Fruit fly (Drosophila melanogaster) whole organism, embryonic: Measurements from ENCODE around the gene Klp10A.

Experiments used
- Aef1 ChIP-seq: fragments of 200-800 bp; sonication (Bioruptor generic); IDR thresholded peaks from 3 replicates; pipeline ENCODE4 v1.3.6; 2022; ENCODE audit warnings: missing biosample characterization, missing genetic modification characterization
- Atf3 ChIP-seq: fragments of 200-800 bp; sonication (Bioruptor generic); optimal IDR thresholded peaks from 3 replicates; lab custom pipeline; 2016; ENCODE audit warnings: missing biosample characterization, missing genetic modification characterization
- B-H1 ChIP-seq: fragments of 200-800 bp; sonication (Bioruptor generic); IDR thresholded peaks from 3 replicates; pipeline ENCODE4 v1.3.6; 2022; ENCODE audit warnings: missing biosample characterization, missing genetic modification characterization
- Bdp1 ChIP-seq: fragments of 200-800 bp; sonication (Bioruptor generic); optimal IDR thresholded peaks from 3 replicates; lab custom pipeline; 2016; ENCODE audit warnings: missing biosample characterization, missing genetic modification characterization
- CG11695 ChIP-seq: fragments of 200-800 bp; sonication (Bioruptor generic); IDR thresholded peaks from 3 replicates; pipeline ENCODE4 v1.3.6; 2022; ENCODE audit warnings: missing biosample characterization, missing genetic modification characterization
- CG12104 ChIP-seq: fragments of 200-800 bp; sonication (Bioruptor generic); optimal IDR thresholded peaks from 3 replicates; lab custom pipeline; 2016; ENCODE audit warnings: missing biosample characterization, missing genetic modification characterization
- CG12391 ChIP-seq: fragments of 200-800 bp; sonication (Bioruptor generic); optimal IDR thresholded peaks from 3 replicates; lab custom pipeline; 2018; ENCODE audit warnings: missing biosample characterization, mild to moderate bottlenecking, missing genetic modification characterization, moderate library complexity
- CG13287 ChIP-seq: fragments of 200-800 bp; sonication (Bioruptor generic); IDR thresholded peaks from 2 replicates; pipeline ENCODE4 v1.3.6; 2022; ENCODE audit warnings: missing biosample characterization, missing genetic modification characterization; ENCODE audit not compliant: partially characterized antibody
- CG13775 ChIP-seq: fragments of 200-800 bp; sonication (Bioruptor generic); optimal IDR thresholded peaks from 3 replicates; lab custom pipeline; 2017; ENCODE audit warnings: missing biosample characterization, mild to moderate bottlenecking, missing genetic modification characterization
- CG17361 ChIP-seq: fragments of 200-800 bp; sonication (Bioruptor generic); IDR thresholded peaks from 3 replicates; pipeline ENCODE4 v1.3.6; 2022; ENCODE audit warnings: missing biosample characterization, missing genetic modification characterization
- CG1792 ChIP-seq: fragments of 200-800 bp; sonication (Bioruptor generic); optimal IDR thresholded peaks from 2 replicates; lab custom pipeline; 2016; ENCODE audit warnings: missing biosample characterization, missing genetic modification characterization
- CG18476 ChIP-seq: fragments of 200-800 bp; sonication (Bioruptor generic); optimal IDR thresholded peaks from 2 replicates; lab custom pipeline; 2016; ENCODE audit warnings: missing biosample characterization, mild to moderate bottlenecking, missing genetic modification characterization
- CG2129 ChIP-seq: fragments of 200-800 bp; sonication (Bioruptor generic); IDR thresholded peaks from 2 replicates; pipeline ENCODE4 v1.3.6; 2022; ENCODE audit warnings: missing biosample characterization, missing genetic modification characterization; ENCODE audit not compliant: partially characterized antibody
- CG2678 ChIP-seq: fragments of 200-800 bp; sonication (Bioruptor generic); optimal IDR thresholded peaks from 3 replicates; lab custom pipeline; 2019; ENCODE audit warnings: missing biosample characterization, mild to moderate bottlenecking, missing genetic modification characterization, moderate library complexity
- CG30403 ChIP-seq: fragments of 200-800 bp; sonication (Bioruptor generic); optimal IDR thresholded peaks from 3 replicates; lab custom pipeline; 2016; ENCODE audit warnings: missing biosample characterization, missing genetic modification characterization
- CG33557 ChIP-seq: fragments of 200-800 bp; sonication (Bioruptor generic); optimal IDR thresholded peaks from 2 replicates; lab custom pipeline; 2019; ENCODE audit warnings: missing biosample characterization, mild to moderate bottlenecking, missing genetic modification characterization, moderate library complexity
- CG34224 ChIP-seq: fragments of 200-800 bp; sonication (Bioruptor generic); IDR thresholded peaks from 3 replicates; pipeline ENCODE4 v1.3.6; 2022; ENCODE audit warnings: missing biosample characterization, missing genetic modification characterization; ENCODE audit not compliant: partially characterized antibody
- CG34376 ChIP-seq: fragments of 200-800 bp; sonication (Bioruptor generic); optimal IDR thresholded peaks from 2 replicates; lab custom pipeline; 2018; ENCODE audit warnings: missing biosample characterization, mild to moderate bottlenecking, missing genetic modification characterization
- CG4854 ChIP-seq: fragments of 200-800 bp; sonication (Bioruptor generic); optimal IDR thresholded peaks from 2 replicates; lab custom pipeline; 2016; ENCODE audit warnings: missing biosample characterization, missing genetic modification characterization, inconsistent platforms
- CG6854 ChIP-seq: fragments of 200-800 bp; sonication (Bioruptor generic); optimal IDR thresholded peaks from 3 replicates; lab custom pipeline; 2017; ENCODE audit warnings: missing biosample characterization, mild to moderate bottlenecking, missing genetic modification characterization
- CG8359 ChIP-seq: fragments of 200-800 bp; sonication (Bioruptor generic); optimal IDR thresholded peaks from 2 replicates; lab custom pipeline; 2017; ENCODE audit warnings: missing biosample characterization, mild to moderate bottlenecking, missing genetic modification characterization, borderline replicate concordance
- CG8944 ChIP-seq: fragments of 200-800 bp; sonication (Bioruptor generic); optimal IDR thresholded peaks from 3 replicates; lab custom pipeline; 2016; ENCODE audit warnings: missing biosample characterization, missing genetic modification characterization
- CG9215 ChIP-seq: fragments of 200-800 bp; sonication (Bioruptor generic); IDR thresholded peaks from 2 replicates; pipeline ENCODE4 v1.3.6; 2022; ENCODE audit warnings: missing biosample characterization, missing genetic modification characterization
- Doc3 ChIP-seq: fragments of 200-800 bp; sonication (Bioruptor generic); IDR thresholded peaks from 3 replicates; pipeline ENCODE4 v1.3.6; 2022; ENCODE audit warnings: missing biosample characterization, missing genetic modification characterization; ENCODE audit not compliant: partially characterized antibody
- Dp ChIP-seq: fragments of 200-800 bp; sonication (Bioruptor generic); optimal IDR thresholded peaks from 2 replicates; lab custom pipeline; 2018; ENCODE audit warnings: missing biosample characterization, mild to moderate bottlenecking, missing genetic modification characterization, moderate library complexity
- Drgx ChIP-seq: fragments of 200-800 bp; sonication (Bioruptor generic); IDR thresholded peaks from 2 replicates; pipeline ENCODE4 v1.3.6; 2022; ENCODE audit warnings: missing biosample characterization, missing genetic modification characterization
- ERR ChIP-seq: fragments of 200-800 bp; sonication (Bioruptor generic); optimal IDR thresholded peaks from 2 replicates; lab custom pipeline; 2016; ENCODE audit warnings: missing biosample characterization, missing genetic modification characterization
- Ets97D ChIP-seq: fragments of 200-800 bp; sonication (Bioruptor generic); optimal IDR thresholded peaks from 3 replicates; lab custom pipeline; 2016; ENCODE audit warnings: missing biosample characterization, missing genetic modification characterization
- GATAe ChIP-seq: fragments of 200-800 bp; sonication (Bioruptor generic); conservative IDR thresholded peaks from 2 replicates; pipeline ENCODE4 v1.3.6; 2022; ENCODE audit warnings: missing biosample characterization, missing genetic modification characterization
- HLH3B ChIP-seq: fragments of 200-800 bp; sonication (Bioruptor generic); IDR thresholded peaks from 2 replicates; pipeline ENCODE4 v1.3.6; 2022; ENCODE audit warnings: missing biosample characterization, missing genetic modification characterization
- MBD-R2 ChIP-seq: fragments of 200-800 bp; sonication (Bioruptor generic); IDR thresholded peaks from 2 replicates; pipeline ENCODE4 v1.3.6; 2022; ENCODE audit warnings: missing biosample characterization, missing genetic modification characterization
- MESR4 ChIP-seq: fragments of 200-800 bp; sonication (Bioruptor generic); optimal IDR thresholded peaks from 2 replicates; lab custom pipeline; 2018; ENCODE audit warnings: missing biosample characterization, mild to moderate bottlenecking, missing genetic modification characterization, moderate library complexity
- Sin3A ChIP-seq: fragments of >200 bp; optimal IDR thresholded peaks from 2 replicates; lab custom pipeline; 2018
- Stat92E ChIP-seq, 3 experiments: fragments of >200 bp in 2 of 3; fragments of 200-800 bp in 1 of 3; sonication (Bioruptor generic) in 1 of 3; optimal IDR thresholded peaks; 2 replicates each; lab custom pipeline; 2017 to 2019; ENCODE audit warnings: missing biosample characterization in 3 of 3, missing genetic modification characterization in 3 of 3, mild to moderate bottlenecking in 1 of 3, moderate library complexity in 1 of 3
- dimm ChIP-seq: fragments of 200-800 bp; sonication (Bioruptor generic); IDR thresholded peaks from 2 replicates; pipeline ENCODE4 v1.3.6; 2022; ENCODE audit warnings: missing biosample characterization, missing genetic modification characterization
- ems ChIP-seq: fragments of 200-800 bp; sonication (Bioruptor generic); optimal IDR thresholded peaks from 3 replicates; lab custom pipeline; 2016; ENCODE audit warnings: missing biosample characterization, missing genetic modification characterization
- gsb-n ChIP-seq: fragments of 200-800 bp; sonication (Bioruptor generic); optimal IDR thresholded peaks from 3 replicates; lab custom pipeline; 2018; ENCODE audit warnings: missing biosample characterization, mild to moderate bottlenecking, missing genetic modification characterization
- maf-S ChIP-seq: fragments of 200-800 bp; sonication (Bioruptor generic); optimal IDR thresholded peaks from 2 replicates; lab custom pipeline; 2016; ENCODE audit warnings: missing biosample characterization, missing genetic modification characterization
- nerfin-1 ChIP-seq: fragments of 200-800 bp; sonication (Bioruptor generic); optimal IDR thresholded peaks from 3 replicates; lab custom pipeline; 2019; ENCODE audit warnings: missing biosample characterization, mild to moderate bottlenecking, missing genetic modification characterization, moderate library complexity
- p53 ChIP-seq: fragments of 200-800 bp; sonication (Bioruptor generic); optimal IDR thresholded peaks from 2 replicates; lab custom pipeline; 2016; ENCODE audit warnings: missing biosample characterization, missing genetic modification characterization
- pita ChIP-seq: fragments of 200-800 bp; sonication (Bioruptor generic); optimal IDR thresholded peaks from 2 replicates; lab custom pipeline; 2017; ENCODE audit warnings: missing biosample characterization, mild to moderate bottlenecking, missing genetic modification characterization
- salm ChIP-seq: fragments of 200-800 bp; sonication (Bioruptor generic); optimal IDR thresholded peaks from 2 replicates; lab custom pipeline; 2018; ENCODE audit warnings: missing biosample characterization, mild to moderate bottlenecking, missing genetic modification characterization
- sens ChIP-seq: fragments of 200-800 bp; sonication (Bioruptor generic); peaks from one replicate; lab custom pipeline; 2016; ENCODE audit warnings: missing biosample characterization, missing genetic modification characterization
- sima ChIP-seq: fragments of 200-800 bp; sonication (Bioruptor generic); optimal IDR thresholded peaks from 2 replicates; lab custom pipeline; 2016; ENCODE audit warnings: missing biosample characterization, missing genetic modification characterization
- stwl ChIP-seq: fragments of 200-800 bp; sonication (Bioruptor generic); optimal IDR thresholded peaks from 3 replicates; lab custom pipeline; 2018; ENCODE audit warnings: missing biosample characterization, mild to moderate bottlenecking, missing genetic modification characterization, moderate library complexity
- tna ChIP-seq: fragments of 200-800 bp; sonication (Bioruptor generic); IDR thresholded peaks from 2 replicates; pipeline ENCODE4 v1.3.6; 2022; ENCODE audit warnings: missing biosample characterization, missing genetic modification characterization; ENCODE audit not compliant: partially characterized antibody
- vnd ChIP-seq: fragments of 200-800 bp; sonication (Bioruptor generic); IDR thresholded peaks from 3 replicates; pipeline ENCODE4 v1.3.6; 2022; ENCODE audit warnings: missing biosample characterization, missing genetic modification characterization; ENCODE audit not compliant: partially characterized antibody
- zen2 ChIP-seq: fragments of 200-800 bp; sonication (Bioruptor generic); IDR thresholded peaks from 3 replicates; pipeline ENCODE4 v1.3.6; 2022; ENCODE audit warnings: missing biosample characterization, missing genetic modification characterization; ENCODE audit not compliant: partially characterized antibody
- zfh2 ChIP-seq: fragments of 200-800 bp; sonication (Bioruptor generic); optimal IDR thresholded peaks from 2 replicates; lab custom pipeline; 2016; ENCODE audit warnings: missing biosample characterization, missing genetic modification characterization

Klp10A gene

DNA sequence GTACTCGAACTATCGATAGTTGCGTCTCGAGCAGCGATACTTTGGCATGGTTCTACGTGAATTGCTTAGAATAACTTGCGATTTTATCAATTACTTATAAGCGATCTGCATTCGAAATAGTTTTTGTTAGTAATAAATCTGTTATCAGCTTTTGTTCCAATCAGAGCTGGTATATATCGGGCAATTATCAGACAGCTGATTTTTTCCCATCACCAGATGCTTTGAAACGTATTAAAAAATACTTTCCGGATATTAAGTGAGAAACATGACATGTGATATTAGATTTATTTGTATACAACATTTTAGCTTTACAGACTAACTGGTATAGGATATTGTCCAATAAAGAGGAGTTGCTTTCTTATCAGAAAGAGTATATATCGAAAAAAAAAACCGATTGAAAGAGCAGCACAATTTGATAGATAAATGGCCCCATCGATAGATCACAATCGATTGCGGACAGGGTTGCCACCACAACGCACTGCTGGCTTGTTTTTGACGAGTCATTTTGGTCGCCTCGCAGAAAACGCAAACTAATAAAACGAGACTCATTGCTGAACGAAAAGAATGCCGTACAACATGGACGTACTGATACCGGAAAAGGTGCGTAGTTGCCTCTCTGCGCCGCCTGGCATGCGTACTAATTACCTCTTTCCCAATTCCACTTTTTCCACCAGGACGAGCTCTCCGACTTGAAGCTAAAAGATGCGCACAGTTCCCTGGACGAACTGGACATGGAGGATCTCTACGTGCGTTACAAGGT, 12.0 kb downstream of the Klp10A start, which contains the start of gene Rpt3 (continued):
- 0 out of 3 replicates have a peak, but pooled peaks have one; percentile 12 for TF ChIP-seq Aef1 (GFP tag; lab: Robert Waterston, UW)
- TF ChIP-seq pita (GFP tag; lab: Kevin White, UChicago) = no peak
- TF ChIP-seq GATAe (GFP tag; lab: Robert Waterston, UW) = no peak
- TF ChIP-seq CG34224 = peak; percentile 66
- no peak for TF ChIP-seq CG9215
- no peak for TF ChIP-seq B-H1 (GFP tag; lab: Robert Waterston, UW)
- TF ChIP-seq CG11695 (GFP tag; lab: Robert Waterston, UW) = no peak
- TF ChIP-seq Bdp1 = no peak
- peak; percentile 78 for TF ChIP-seq CG13287 (GFP tag; lab: Robert Waterston, UW)
- TF ChIP-seq Dp (GFP tag; lab: Kevin White, UChicago) = peak; percentile 15
- TF ChIP-seq CG34376 (GFP tag; lab: Kevin White, UChicago) = no peak
- TF ChIP-seq maf-S (GFP tag; lab: Kevin White, UChicago) = no peak
- no peak for TF ChIP-seq nerfin-1
- no peak for TF ChIP-seq CG33557
- peak; percentile 78 for TF ChIP-seq MESR4 (GFP tag; lab: Kevin White, UChicago)
- no peak for TF ChIP-seq tna (GFP tag; lab: Robert Waterston, UW)
- peak; percentile 77; the same call in 2 of the 3 replicates for TF ChIP-seq vnd (GFP tag; lab: Robert Waterston, UW)
- TF ChIP-seq p53 (GFP tag; lab: Kevin White, UChicago) = no peak
- no peak for TF ChIP-seq ems (GFP tag; lab: Kevin White, UChicago)
- peak; percentile 83 for TF ChIP-seq sens (GFP tag; lab: Kevin White, UChicago)
- no peak for TF ChIP-seq CG18476
- TF ChIP-seq Sin3A (lab: Kevin White, UChicago) = peak; percentile 79
- TF ChIP-seq CG4854 (GFP tag; lab: Kevin White, UChicago) = no peak
- peak; percentile 16 for TF ChIP-seq CG12391
- TF ChIP-seq CG2678 = no peak
- TF ChIP-seq Atf3 = no peak
- TF ChIP-seq CG8944 = no peak
- peak; percentile 14 for TF ChIP-seq CG13775 (GFP tag; lab: Kevin White, UChicago)
- no peak; the same call in 2 of the 3 replicates for TF ChIP-seq CG17361 (GFP tag; lab: Robert Waterston, UW)
- TF ChIP-seq CG2129 (GFP tag; lab: Robert Waterston, UW) = 0 out of 2 replicates have a peak, but pooled peaks have one; percentile 53
- no peak for TF ChIP-seq zfh2 (GFP tag; lab: Kevin White, UChicago)
- TF ChIP-seq dimm (GFP tag; lab: Robert Waterston, UW) = no peak
- peak; percentile 75 for TF ChIP-seq Doc3 (GFP tag; lab: Robert Waterston, UW)
- no peak for TF ChIP-seq CG8359 (GFP tag; lab: Kevin White, UChicago)
- TF ChIP-seq HLH3B (GFP tag; lab: Robert Waterston, UW) = no peak
- TF ChIP-seq Stat92E (GFP tag; optimal IDR thresholded peaks at IDR 0.05; lab: Kevin White, UChicago) = no peak
- no peak for TF ChIP-seq CG1792
- peak; percentile 47 for TF ChIP-seq MBD-R2 (GFP tag; lab: Robert Waterston, UW)
- peak; percentile 53 for TF ChIP-seq stwl (tag; lab: Kevin White, UChicago)
- no peak for TF ChIP-seq gsb-n (tag; lab: Kevin White, UChicago)
- TF ChIP-seq ERR (GFP tag; lab: Kevin White, UChicago) = no peak
- TF ChIP-seq zen2 (GFP tag; lab: Robert Waterston, UW) = peak; percentile 68; the same call in 1 of the 3 replicates
- TF ChIP-seq CG30403 (GFP tag; lab: Kevin White, UChicago) = peak; percentile 39
- no peak for TF ChIP-seq CG12104
- TF ChIP-seq CG6854 = no peak
- TF ChIP-seq Ets97D (GFP tag; lab: Kevin White, UChicago) = peak; percentile 65
- no peak for TF ChIP-seq Drgx (GFP tag; lab: Robert Waterston, UW)
- TF ChIP-seq salm (tag; lab: Kevin White, UChicago) = no peak
- no peak for TF ChIP-seq sima (GFP tag; lab: Kevin White, UChicago)
